Worm (Caenorhabditis elegans): ENCODE results near the gene C44C10.15.

C44C10.15 gene

DNA sequence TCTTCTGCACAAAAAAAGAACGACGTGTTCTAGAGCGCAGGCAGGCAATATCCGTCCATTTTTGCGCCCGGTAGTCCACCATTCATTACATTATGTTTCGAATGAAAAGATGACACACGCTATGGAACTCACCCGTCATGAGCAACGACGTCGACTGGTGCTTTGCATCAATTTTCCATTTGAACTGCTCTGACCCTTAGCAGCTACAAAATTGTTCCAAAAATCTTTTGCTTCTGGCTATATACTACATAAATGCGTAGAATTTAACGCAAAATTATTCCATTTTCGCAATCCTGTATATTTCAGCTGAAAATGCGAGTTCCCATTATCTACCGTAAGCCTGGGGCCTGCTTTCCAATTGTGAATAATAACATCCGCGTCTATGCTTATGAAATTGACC is 41.8 kb downstream of the C44C10.15 start, which contains the start of gene T04F8.3:
Gene T04F8.3 (plus strand): TSS at position 301 of the 400 bp plus-strand sequence.
- TF ChIP-seq dve-1 (tag; optimal IDR thresholded peaks at IDR 0.05) (no peak), ceh-24 (tag; optimal IDR thresholded peaks at IDR 0.05) (no peak), ttx-3 (tag; optimal IDR thresholded peaks at IDR 0.05) (no peak), ceh-30 (tag; optimal IDR thresholded peaks at IDR 0.05) (no peak), Y22D7AL.16 (tag; optimal IDR thresholded peaks at IDR 0.05) (no peak), npax-4 (tag; optimal IDR thresholded peaks at IDR 0.05) (no peak), ceh-9 (tag; optimal IDR thresholded peaks at IDR 0.05) (no peak), F13H6.1 (tag; optimal IDR thresholded peaks at IDR 0.05) (no peak), C08G9.2 (tag; optimal IDR thresholded peaks at IDR 0.05) (no peak), fkh-10 (GFP tag; optimal IDR thresholded peaks at IDR 0.05) (no peak), unc-3 (GFP tag; conservative IDR thresholded peaks at IDR 0.05) (no peak), unc-3 (tag; optimal IDR thresholded peaks at IDR 0.05) (no peak), dmd-4 (tag; optimal IDR thresholded peaks at IDR 0.05; ENCODE audit: borderline replicate concordance) (no peak), K02D7.2 (tag; optimal IDR thresholded peaks at IDR 0.05) (no peak)

DNA sequence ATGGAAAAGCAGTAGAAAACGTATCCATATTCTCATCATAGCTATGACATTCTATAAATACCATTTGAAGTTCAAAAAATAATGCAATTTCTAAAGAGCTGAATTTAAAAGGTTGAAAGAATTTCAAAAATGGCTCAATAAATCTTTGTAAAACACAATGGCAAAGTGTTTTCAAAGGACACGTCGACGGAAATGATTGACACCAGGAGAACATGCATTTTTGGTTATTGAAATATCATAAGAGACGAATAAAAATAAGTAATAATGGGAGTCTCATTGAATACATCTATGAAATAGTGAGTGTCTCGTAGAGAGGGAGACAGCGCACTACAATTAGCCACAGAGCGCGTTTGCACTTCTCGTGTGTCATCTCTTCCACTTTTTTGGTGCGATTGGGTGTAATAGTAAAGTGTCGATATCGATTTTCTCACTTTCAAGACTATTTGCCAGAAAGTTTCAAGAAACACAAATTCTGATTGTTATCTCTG is 43.6 kb downstream of the C44C10.15 start, which contains the start of gene T04F8.2:
Gene T04F8.2 (minus strand): TSS at position 51 of the 488 bp plus-strand sequence.
- TF ChIP-seq odd-2 (tag; optimal IDR thresholded peaks at IDR 0.05) (no peak), fkh-6 (tag; optimal IDR thresholded peaks at IDR 0.05) (no peak), madf-2 (tag; optimal IDR thresholded peaks at IDR 0.05) (no peak), ceh-48 (tag; optimal IDR thresholded peaks at IDR 0.05) (peak; percentile 32), eyg-1 (tag; optimal IDR thresholded peaks at IDR 0.05) (no peak), unc-42 (tag; optimal IDR thresholded peaks at IDR 0.05) (peak; percentile 17), Y22D7AL.16 (tag; optimal IDR thresholded peaks at IDR 0.05) (no peak), tbx-2 (tag; optimal IDR thresholded peaks at IDR 0.05) (peak; percentile 5), hlh-6 (tag; optimal IDR thresholded peaks at IDR 0.05) (no peak), ceh-14 (tag; optimal IDR thresholded peaks at IDR 0.05) (no peak), pros-1 (tag; optimal IDR thresholded peaks at IDR 0.05) (no peak), nfya-1 (tag; optimal IDR thresholded peaks at IDR 0.05) (peak; percentile 53), gmeb-2 (tag; optimal IDR thresholded peaks at IDR 0.05) (no peak), ceh-22 (tag; optimal IDR thresholded peaks at IDR 0.05) (no peak), pha-4 (tag; optimal IDR thresholded peaks at IDR 0.05) (no peak), elt-4 (tag; optimal IDR thresholded peaks at IDR 0.05) (no peak), ahr-1 (tag; optimal IDR thresholded peaks at IDR 0.05) (no peak), ttx-3 (tag; optimal IDR thresholded peaks at IDR 0.05) (no peak), hlh-30 (tag; optimal IDR thresholded peaks at IDR 0.05; ENCODE audit: insufficient read depth) (peak; percentile 14), sox-2 (GFP tag; IDR thresholded peaks at IDR 0.05) (no peak), ceh-31 (tag; optimal IDR thresholded peaks at IDR 0.05) (peak; percentile 57), ets-4 (tag; optimal IDR thresholded peaks at IDR 0.05) (no peak), pha-2 (tag; optimal IDR thresholded peaks at IDR 0.05) (no peak), sdc-2 (tag; optimal IDR thresholded peaks at IDR 0.05) (peak; percentile 32), hlh-13 (GFP tag; optimal IDR thresholded peaks at IDR 0.05) (no peak), nhr-232 (tag; optimal IDR thresholded peaks at IDR 0.05) (no peak), fkh-10 (GFP tag; optimal IDR thresholded peaks at IDR 0.05) (no peak), ceh-30 (tag; optimal IDR thresholded peaks at IDR 0.05) (no peak), unc-55 (GFP tag; optimal IDR thresholded peaks at IDR 0.05) (peak; percentile 33), zip-5 (tag; optimal IDR thresholded peaks at IDR 0.05) (no peak), unc-3 (GFP tag; conservative IDR thresholded peaks at IDR 0.05) (no peak), unc-3 (tag; optimal IDR thresholded peaks at IDR 0.05) (no peak), lim-6 (tag; optimal IDR thresholded peaks at IDR 0.05) (no peak), pag-3 (tag; optimal IDR thresholded peaks at IDR 0.05; ENCODE audit: borderline replicate concordance) (no peak)

Data from whole organism, late embryonic.